Fruit fly (Drosophila melanogaster): ENCODE results near the gene CG32192.

CG32192 gene

dm6 chr3L:18079610-18080497, 39.7 kb downstream of the CG32192 start:
- TF ChIP-seq foxo (GFP tag; optimal IDR thresholded peaks at IDR 0.05) (peak in 1 of 2 experiments; percentile 47), Vsx2 (GFP tag; optimal IDR thresholded peaks at IDR 0.05; ENCODE audit: partially characterized antibody) (no peak), brk (GFP tag; optimal IDR thresholded peaks at IDR 0.05) (no peak), jim (GFP tag; optimal IDR thresholded peaks at IDR 0.05) (no peak), Sp1 (GFP tag; optimal IDR thresholded peaks at IDR 0.05) (peak; percentile 29), fru (GFP tag; optimal IDR thresholded peaks at IDR 0.05) (peak; percentile 4), N (GFP tag; optimal IDR thresholded peaks at IDR 0.05) (no peak), HLH106 (tag; optimal IDR thresholded peaks at IDR 0.05) (peak; percentile 2), h (GFP tag; optimal IDR thresholded peaks at IDR 0.05) (no peak)

DNA sequence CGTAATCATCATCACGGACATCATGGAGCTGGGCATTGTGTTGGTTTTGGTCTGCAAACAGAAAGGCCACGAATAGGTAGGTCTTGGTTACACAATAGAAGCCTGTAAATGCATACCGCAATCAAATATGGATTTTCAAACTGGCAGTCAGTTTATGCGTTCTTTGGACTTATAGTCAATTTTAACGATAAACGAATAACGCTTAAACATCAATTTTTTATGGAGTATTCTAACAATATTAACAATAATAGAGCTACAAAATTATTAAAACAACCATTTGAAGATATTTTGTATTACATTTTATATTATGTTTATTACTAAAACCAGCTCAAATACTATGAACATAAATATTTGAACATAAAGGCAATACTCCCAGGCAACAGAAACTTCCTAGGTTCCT, 41.4 kb downstream of the CG32192 start:
- TF ChIP-seq Hnf4 (GFP tag; optimal IDR thresholded peaks at IDR 0.05) (no peak), dmrt93B (GFP tag; optimal IDR thresholded peaks at IDR 0.05) (no peak), Hr83 (GFP tag; optimal IDR thresholded peaks at IDR 0.05; ENCODE audit: poor library complexity, severe bottlenecking) (no peak), Dif (GFP tag; optimal IDR thresholded peaks at IDR 0.05; ENCODE audit: partially characterized antibody) (no peak), Mio (GFP tag; optimal IDR thresholded peaks at IDR 0.05) (no peak), lola (GFP tag; optimal IDR thresholded peaks at IDR 0.05) (no peak), GATAd (GFP tag; optimal IDR thresholded peaks at IDR 0.05) (no peak), ey (GFP tag; optimal IDR thresholded peaks at IDR 0.05) (no peak), dl (GFP tag; optimal IDR thresholded peaks at IDR 0.05; ENCODE audit: insufficient read depth in 1 of 2, partially characterized antibody in 2 of 2) (no peak), fru (GFP tag; optimal IDR thresholded peaks at IDR 0.05) (no peak), CG9705 (GFP tag; optimal IDR thresholded peaks at IDR 0.05) (no peak), N (GFP tag; optimal IDR thresholded peaks at IDR 0.05) (no peak), woc (GFP tag; optimal IDR thresholded peaks at IDR 0.05) (no peak)

DNA sequence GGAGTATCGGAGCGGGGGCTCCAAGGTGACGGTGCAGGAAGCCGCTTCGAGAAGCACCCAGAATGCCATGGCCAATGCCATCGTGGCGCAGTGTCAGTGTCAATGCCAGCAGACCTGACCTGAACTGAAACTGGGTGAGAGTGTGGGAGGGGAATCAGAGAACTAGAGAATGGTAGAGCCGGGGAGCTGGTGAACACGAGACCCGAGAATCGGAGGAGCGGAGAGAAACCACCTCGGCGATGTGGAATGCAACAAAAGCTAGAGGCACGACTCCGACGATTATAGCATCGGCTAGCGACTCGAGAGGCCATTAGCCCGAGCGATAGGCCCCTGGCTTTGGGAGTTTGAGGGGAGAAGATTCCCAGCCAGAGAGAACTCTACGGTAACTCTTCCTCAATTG, 41.8 kb downstream of the CG32192 start:
- TF ChIP-seq sv (GFP tag; optimal IDR thresholded peaks at IDR 0.05) (no peak), h (GFP tag; optimal IDR thresholded peaks at IDR 0.05) (no peak), CG32264 (GFP tag; optimal IDR thresholded peaks at IDR 0.05) (no peak), br (GFP tag; optimal IDR thresholded peaks at IDR 0.05) (no peak), woc (GFP tag; optimal IDR thresholded peaks at IDR 0.05) (no peak), Myc (optimal IDR thresholded peaks at IDR 0.05) (no peak), tai (GFP tag; optimal IDR thresholded peaks at IDR 0.05) (no peak)

DNA sequence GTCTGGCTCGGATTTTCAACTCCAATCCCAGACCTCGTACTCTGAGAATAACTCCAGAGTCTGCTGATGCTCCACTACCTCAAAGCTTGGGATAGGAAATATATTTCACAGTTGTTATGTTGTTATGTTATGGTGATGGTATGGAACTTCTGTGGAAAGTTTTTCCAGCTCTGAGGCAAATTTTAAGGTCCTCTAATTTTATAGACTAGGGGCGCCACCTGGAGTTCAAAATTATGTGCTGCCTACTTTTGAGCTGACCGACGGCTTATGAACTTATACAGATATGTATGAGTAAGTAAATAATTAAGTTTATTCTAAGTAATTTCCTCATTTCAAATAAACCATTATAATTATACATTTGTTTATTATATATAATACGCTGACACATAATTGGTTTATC, 43.3 kb downstream of the CG32192 start:
- TF ChIP-seq Hr78 (GFP tag; optimal IDR thresholded peaks at IDR 0.05) = no peak
- no peak for TF ChIP-seq Myc (optimal IDR thresholded peaks at IDR 0.05)
- no peak for TF ChIP-seq Mio (GFP tag; optimal IDR thresholded peaks at IDR 0.05)
- TF ChIP-seq lola (GFP tag; optimal IDR thresholded peaks at IDR 0.05) = no peak
- TF ChIP-seq sv (GFP tag; optimal IDR thresholded peaks at IDR 0.05) = no peak
- no peak for TF ChIP-seq sage (GFP tag; optimal IDR thresholded peaks at IDR 0.05)
- TF ChIP-seq Rel (GFP tag; optimal IDR thresholded peaks at IDR 0.05) = no peak
- no peak for TF ChIP-seq Rel (tag; optimal IDR thresholded peaks at IDR 0.05)
- TF ChIP-seq woc (GFP tag; optimal IDR thresholded peaks at IDR 0.05) = no peak
- no peak for TF ChIP-seq Hnf4 (GFP tag; optimal IDR thresholded peaks at IDR 0.05)
- TF ChIP-seq ey (GFP tag; optimal IDR thresholded peaks at IDR 0.05) = no peak
- no peak for TF ChIP-seq N (GFP tag; optimal IDR thresholded peaks at IDR 0.05)

- TF ChIP-seq jim (GFP tag; optimal IDR thresholded peaks at IDR 0.05) = no peak
- no peak for TF ChIP-seq psq (GFP tag; optimal IDR thresholded peaks at IDR 0.05)
- TF ChIP-seq OdsH (GFP tag; optimal IDR thresholded peaks at IDR 0.05) = no peak
- TF ChIP-seq CG9705 (GFP tag; optimal IDR thresholded peaks at IDR 0.05) = no peak
- no peak for TF ChIP-seq foxo (GFP tag; optimal IDR thresholded peaks at IDR 0.05)
- no peak for TF ChIP-seq dmrt93B (GFP tag; optimal IDR thresholded peaks at IDR 0.05)
- TF ChIP-seq Hnf4 (GFP tag; optimal IDR thresholded peaks at IDR 0.05) = no peak
- TF ChIP-seq sv (GFP tag; optimal IDR thresholded peaks at IDR 0.05) = no peak
- TF ChIP-seq HLH106 (tag; optimal IDR thresholded peaks at IDR 0.05) = no peak
- no peak for TF ChIP-seq woc (GFP tag; optimal IDR thresholded peaks at IDR 0.05)
- TF ChIP-seq Vsx2 (GFP tag; optimal IDR thresholded peaks at IDR 0.05; ENCODE audit: partially characterized antibody) = no peak
- TF ChIP-seq Hr78 (GFP tag; optimal IDR thresholded peaks at IDR 0.05) = no peak
- no peak for TF ChIP-seq usp (GFP tag; optimal IDR thresholded peaks at IDR 0.05)
- no peak for TF ChIP-seq br (GFP tag; optimal IDR thresholded peaks at IDR 0.05)
- no peak for TF ChIP-seq lola (GFP tag; optimal IDR thresholded peaks at IDR 0.05)
- no peak for TF ChIP-seq dsf (GFP tag; optimal IDR thresholded peaks at IDR 0.05; ENCODE audit: borderline replicate concordance)
- TF ChIP-seq Dfd (GFP tag; optimal IDR thresholded peaks at IDR 0.05) = no peak
- no peak for TF ChIP-seq h (GFP tag; optimal IDR thresholded peaks at IDR 0.05)
- TF ChIP-seq Jra (GFP tag; optimal IDR thresholded peaks at IDR 0.05) = no peak
- TF ChIP-seq CG32264 (GFP tag; optimal IDR thresholded peaks at IDR 0.05) = no peak
Observed at dm6 chr3L:18083994-18084393, 43.9 kb downstream of the CG32192 start.

All from whole organism, wandering third instar larva.